Worm (Caenorhabditis elegans) whole organism, midembryonic: ENCODE data around the gene pqn-90.
"Not testable (repeated sequence)": the region's sequence is repeated elsewhere in the genome, so short reads cannot be mapped to it uniquely, and the experiment has no call there.

Experiments
- T22C8.4 ChIP-seq: fragments of 200-800 bp; sonication (Bioruptor generic); IDR thresholded peaks from 2 replicates; pipeline ENCODE4 v1.3.6; 2022; ENCODE audit warnings: missing genetic modification characterization, missing compliant biosample characterization
- ref-1 ChIP-seq: fragments of 200-800 bp; sonication (Bioruptor generic); conservative IDR thresholded peaks from 2 replicates; pipeline ENCODE4 v1.3.6; 2022; ENCODE audit warnings: missing genetic modification reagents, missing genetic modification characterization, missing compliant biosample characterization

ce11 chrIV:15311590-15311989 is 20.5 kb upstream of the pqn-90 start, which contains the start of gene Y73F8A.12:
- not testable (repeated sequence) for TF ChIP-seq T22C8.4, ref-1 (GFP tag; lab: Robert Waterston, UW)
